Fruit fly (Drosophila melanogaster): ENCODE results near the gene pkm.

pkm gene

dm6 chrX:11548701-11549100, 35.3 kb downstream of the pkm start (continued):
- TF ChIP-seq HLH3B (GFP tag; IDR thresholded peaks at IDR 0.05) (0 out of 2 replicates have a peak, but pooled peaks have one; percentile 10), eve (GFP tag; optimal IDR thresholded peaks at IDR 0.05) (peak in 1 of 2 experiments; percentile 14), vfl (GFP tag; optimal IDR thresholded peaks at IDR 0.05) (no peak), jumu (GFP tag; optimal IDR thresholded peaks at IDR 0.05) (peak; percentile 57), nerfin-2 (GFP tag; IDR thresholded peaks at IDR 0.05; ENCODE audit: partially characterized antibody) (no peak), CoRest (tag; optimal IDR thresholded peaks at IDR 0.05) (no peak), Xrp1 (GFP tag; IDR thresholded peaks at IDR 0.05) (peak; percentile 64), CG11398 (GFP tag; optimal IDR thresholded peaks at IDR 0.05) (peak; percentile 50), pnt (GFP tag; optimal IDR thresholded peaks at IDR 0.05) (peak; percentile 43), pum (GFP tag; optimal IDR thresholded peaks at IDR 0.05) (peak; percentile 36), fd96Cb (tag; optimal IDR thresholded peaks at IDR 0.05) (peak; percentile 46), org-1 (GFP tag; optimal IDR thresholded peaks at IDR 0.05) (peak; percentile 1), CG15696 (tag; optimal IDR thresholded peaks at IDR 0.05) (peak; percentile 37), nau (GFP tag; optimal IDR thresholded peaks at IDR 0.05) (peak; percentile 50), hb (GFP tag; IDR thresholded peaks at IDR 0.05; ENCODE audit: partially characterized antibody) (no peak), Oaz (GFP tag; IDR thresholded peaks at IDR 0.05) (no peak), Trl (optimal IDR thresholded peaks at IDR 0.05) (no peak), Trl (GFP tag; optimal IDR thresholded peaks at IDR 0.05) (peak; percentile 19), Nf-YB (GFP tag; optimal IDR thresholded peaks at IDR 0.05) (peak; percentile 19), CG31365 (tag; optimal IDR thresholded peaks at IDR 0.05) (no peak), nmo (GFP tag; optimal IDR thresholded peaks at IDR 0.05) (peak; percentile 43), Nf-YA (GFP tag; IDR thresholded peaks at IDR 0.05) (no peak), Drgx (GFP tag; IDR thresholded peaks at IDR 0.05) (peak; percentile 66), dmrt99B (tag; optimal IDR thresholded peaks at IDR 0.05) (peak; percentile 51), CG1602 (GFP tag; optimal IDR thresholded peaks at IDR 0.05) (peak; percentile 11), slp2 (GFP tag; optimal IDR thresholded peaks at IDR 0.05) (peak; percentile 19), wdn (GFP tag; IDR thresholded peaks at IDR 0.05) (no peak), CG16815 (GFP tag; optimal IDR thresholded peaks at IDR 0.05) (peak; percentile 23), CG30403 (GFP tag; optimal IDR thresholded peaks at IDR 0.05) (peak; percentile 34), NC2β (GFP tag; optimal IDR thresholded peaks at IDR 0.05) (peak; percentile 38), CG10209 (GFP tag; optimal IDR thresholded peaks at IDR 0.05) (peak; percentile 31), Chrac-16 (GFP tag; optimal IDR thresholded peaks at IDR 0.05) (peak; percentile 52), CG9437 (GFP tag; optimal IDR thresholded peaks at IDR 0.05) (no peak), tll (GFP tag; optimal IDR thresholded peaks at IDR 0.05) (no peak), Dad (GFP tag; optimal IDR thresholded peaks at IDR 0.05) (no peak), CG14710 (tag; optimal IDR thresholded peaks at IDR 0.05) (peak; percentile 64), trem (tag; optimal IDR thresholded peaks at IDR 0.05) (peak; percentile 34), Hsf (GFP tag; optimal IDR thresholded peaks at IDR 0.05) (peak; percentile 30), CG8388 (GFP tag; optimal IDR thresholded peaks at IDR 0.05) (peak; percentile 50), stc (GFP tag; IDR thresholded peaks at IDR 0.05) (0 out of 2 replicates have a peak, but pooled peaks have one; percentile 15), Lhr (GFP tag; optimal IDR thresholded peaks at IDR 0.05) (no peak), CG14014 (GFP tag; IDR thresholded peaks at IDR 0.05) (no peak), btn (GFP tag; optimal IDR thresholded peaks at IDR 0.05) (peak; percentile 4), cg (GFP tag; optimal IDR thresholded peaks at IDR 0.05) (no peak), CG13775 (GFP tag; optimal IDR thresholded peaks at IDR 0.05) (peak; percentile 16), crol (GFP tag; IDR thresholded peaks at IDR 0.05) (no peak), ewg (GFP tag; optimal IDR thresholded peaks at IDR 0.05) (no peak), NC2α (GFP tag; optimal IDR thresholded peaks at IDR 0.05) (peak; percentile 34), repo (GFP tag; optimal IDR thresholded peaks at IDR 0.05) (peak; percentile 38), ranshi (GFP tag; IDR thresholded peaks at IDR 0.05) (peak; percentile 20; the same call in 1 of the 2 replicates), Scr (GFP tag; IDR thresholded peaks at IDR 0.05; ENCODE audit: partially characterized antibody) (no peak)
